Worm (Caenorhabditis elegans) whole organism, L4 larva: Measurements from ENCODE around the gene Y14H12B.1.

ENCODE experiments used
- D1046.2 ChIP-seq: fragments of 200-800 bp; sonication (Bioruptor generic); IDR thresholded peaks from 2 replicates; pipeline ENCODE4 v1.3.6; 2022; ENCODE audit warnings: missing genetic modification characterization, missing compliant biosample characterization
- F10B5.3 ChIP-seq: sonication (generic microtip); optimal IDR thresholded peaks from 2 replicates; lab custom pipeline; 2016; ENCODE audit warnings: mild to moderate bottlenecking, missing genetic modification characterization, missing compliant biosample characterization
- F37D6.2 ChIP-seq: sonication (generic microtip); optimal IDR thresholded peaks from 2 replicates; lab custom pipeline; 2016; ENCODE audit warnings: mild to moderate bottlenecking, missing genetic modification characterization, missing compliant biosample characterization
- T26A8.4 ChIP-seq: fragments of 200-800 bp; sonication (Bioruptor generic); IDR thresholded peaks from 2 replicates; pipeline ENCODE4 v1.3.6; 2022; ENCODE audit warnings: missing genetic modification characterization, missing compliant biosample characterization
- Y105C5A.15 ChIP-seq: fragments of 200-800 bp; sonication (Bioruptor generic); IDR thresholded peaks from 2 replicates; pipeline ENCODE4 v1.3.6; 2022; ENCODE audit warnings: missing genetic modification characterization, missing compliant biosample characterization
- Y5F2A.4 ChIP-seq: fragments of 200-800 bp; sonication (Bioruptor generic); optimal IDR thresholded peaks from 2 replicates; lab custom pipeline; 2018; ENCODE audit warnings: mild to moderate bottlenecking, missing genetic modification characterization, missing compliant biosample characterization
- aha-1 ChIP-seq: fragments of 150-350 bp; peaks from one replicate; lab custom pipeline; 2014; ENCODE audit warnings: missing biosample characterization, missing genetic modification characterization
- ceh-28 ChIP-seq: fragments of 150-350 bp; optimal IDR thresholded peaks from 2 replicates; lab custom pipeline; 2014; ENCODE audit warnings: missing biosample characterization, missing genetic modification reagents, missing genetic modification characterization
- ceh-32 ChIP-seq: sonication (generic microtip); optimal IDR thresholded peaks from 2 replicates; lab custom pipeline; 2016; ENCODE audit warnings: mild to moderate bottlenecking, missing genetic modification characterization, missing compliant biosample characterization; ENCODE audit not compliant: poor library complexity
- ceh-44 ChIP-seq: fragments of 200-800 bp; sonication (Bioruptor generic); IDR thresholded peaks from 2 replicates; pipeline ENCODE4 v1.3.6; 2022; ENCODE audit warnings: missing genetic modification reagents, missing genetic modification characterization, missing compliant biosample characterization
- ceh-82 ChIP-seq: sonication (generic microtip); optimal IDR thresholded peaks from 2 replicates; lab custom pipeline; 2017; ENCODE audit warnings: missing biosample characterization, missing genetic modification characterization
- ctbp-1 ChIP-seq: fragments of 200-800 bp; sonication (Bioruptor generic); IDR thresholded peaks from 2 replicates; pipeline ENCODE4 v1.3.6; 2022; ENCODE audit warnings: missing genetic modification reagents, missing genetic modification characterization, missing compliant biosample characterization
- daf-19 ChIP-seq: fragments of 200-800 bp; sonication (Bioruptor generic); conservative IDR thresholded peaks from 2 replicates; pipeline ENCODE4 v1.3.6; 2022; ENCODE audit warnings: missing genetic modification characterization, missing compliant biosample characterization
- dmd-6 ChIP-seq: fragments of 200-800 bp; sonication (Bioruptor generic); IDR thresholded peaks from 2 replicates; pipeline ENCODE4 v1.3.6; 2022; ENCODE audit warnings: missing genetic modification reagents, missing genetic modification characterization, missing compliant biosample characterization
- dmd-9 ChIP-seq: fragments of 200-800 bp; sonication (Bioruptor generic); IDR thresholded peaks from 2 replicates; pipeline ENCODE4 v1.3.6; 2022; ENCODE audit warnings: missing genetic modification reagents, missing genetic modification characterization, missing compliant biosample characterization
- egl-27 ChIP-seq: sonication (generic microtip); optimal IDR thresholded peaks from 3 replicates; lab custom pipeline; 2017; ENCODE audit warnings: missing biosample characterization, missing genetic modification reagents, missing genetic modification characterization
- egl-43 ChIP-seq: fragments of 200-800 bp; sonication (Bioruptor generic); IDR thresholded peaks from 2 replicates; pipeline ENCODE4 v1.3.6; 2022; ENCODE audit warnings: missing genetic modification reagents, missing genetic modification characterization, missing compliant biosample characterization
- hif-1 ChIP-seq, 2 experiments: sonication (generic microtip); optimal IDR thresholded peaks; 2 replicates each; lab custom pipeline; 2016 to 2017; ENCODE audit warnings: missing compliant biosample characterization in 2 of 2, missing genetic modification characterization in 2 of 2, missing genetic modification reagents in 2 of 2, missing genotype in 2 of 2, mild to moderate bottlenecking in 1 of 2
- hmg-1.1 ChIP-seq: fragments of 200-800 bp; sonication (Bioruptor generic); IDR thresholded peaks from 2 replicates; pipeline ENCODE4 v1.3.6; 2022; ENCODE audit warnings: missing genetic modification reagents, missing genetic modification characterization, missing compliant biosample characterization
- jun-1 ChIP-seq: fragments of 150-350 bp; optimal IDR thresholded peaks from 2 replicates; lab custom pipeline; 2014; ENCODE audit warnings: missing biosample characterization, missing genetic modification reagents, missing genetic modification characterization
- lim-7 ChIP-seq: fragments of 200-800 bp; sonication (Bioruptor generic); IDR thresholded peaks from 2 replicates; pipeline ENCODE4 v1.3.6; 2022; ENCODE audit warnings: missing genetic modification characterization, missing compliant biosample characterization
- lin-13 ChIP-seq: fragments of 150-350 bp; optimal IDR thresholded peaks from 2 replicates; lab custom pipeline; 2014; ENCODE audit warnings: missing biosample characterization, missing genetic modification reagents, missing genetic modification characterization
- lin-29 ChIP-seq: fragments of 200-800 bp; sonication (Bioruptor generic); IDR thresholded peaks from 2 replicates; pipeline ENCODE4 v1.3.6; 2022; ENCODE audit warnings: missing genetic modification reagents, missing genetic modification characterization, missing compliant biosample characterization
- lin-39 ChIP-seq: fragments of 150-350 bp; optimal IDR thresholded peaks from 2 replicates; lab custom pipeline; 2014; ENCODE audit warnings: missing biosample characterization, missing genetic modification reagents, missing genetic modification characterization
- lsy-2 ChIP-seq, 2 experiments: fragments of 150-350 bp in 1 of 2; sonication (generic microtip) in 1 of 2; optimal IDR thresholded peaks; 2 replicates each; lab custom pipeline; 2014 to 2017; ENCODE audit warnings: missing biosample characterization in 2 of 2, missing genetic modification characterization in 2 of 2
- madf-9 ChIP-seq: fragments of 200-800 bp; sonication (Bioruptor generic); conservative IDR thresholded peaks from 2 replicates; pipeline ENCODE4 v1.3.6; 2022; ENCODE audit warnings: missing genetic modification reagents, missing genetic modification characterization, missing compliant biosample characterization
- mdl-1 ChIP-seq, 2 experiments: fragments of 150-350 bp in 1 of 2; sonication (generic microtip) in 1 of 2; optimal IDR thresholded peaks; 2 replicates each; lab custom pipeline; 2014 to 2017; ENCODE audit warnings: missing biosample characterization in 2 of 2, missing genetic modification characterization in 2 of 2
- mep-1 ChIP-seq: fragments of 150-350 bp; sonication (generic microtip); optimal IDR thresholded peaks from 3 replicates; lab custom pipeline; 2014; ENCODE audit warnings: missing biosample characterization, missing genetic modification characterization
- mes-2 ChIP-seq: sonication (generic microtip); optimal IDR thresholded peaks from 2 replicates; lab custom pipeline; 2016; ENCODE audit warnings: missing genotype, mild to moderate bottlenecking, missing genetic modification characterization, missing compliant biosample characterization; ENCODE audit not compliant: poor library complexity, severe bottlenecking
- mxl-2 ChIP-seq: fragments of 200-800 bp; sonication (Bioruptor generic); conservative IDR thresholded peaks from 2 replicates; pipeline ENCODE4 v1.3.6; 2022; ENCODE audit warnings: missing genetic modification reagents, missing genetic modification characterization, missing compliant biosample characterization
- mxl-3 ChIP-seq: fragments of 200-800 bp; sonication (Bioruptor generic); optimal IDR thresholded peaks from 2 replicates; lab custom pipeline; 2018; ENCODE audit warnings: mild to moderate bottlenecking, missing genetic modification characterization, missing compliant biosample characterization
- nhr-77 ChIP-seq: fragments of 150-350 bp; optimal IDR thresholded peaks from 2 replicates; lab custom pipeline; 2014; ENCODE audit warnings: missing biosample characterization, missing genetic modification characterization
- php-3 ChIP-seq: fragments of 200-800 bp; sonication (Bioruptor generic); IDR thresholded peaks from 2 replicates; pipeline ENCODE4 v1.3.6; 2022; ENCODE audit warnings: missing genetic modification reagents, missing genetic modification characterization, missing compliant biosample characterization
- pqm-1 ChIP-seq: sonication (generic microtip); optimal IDR thresholded peaks from 2 replicates; lab custom pipeline; 2017; ENCODE audit warnings: missing biosample characterization, missing genetic modification characterization
- saeg-2 ChIP-seq: fragments of 200-800 bp; sonication (Bioruptor generic); IDR thresholded peaks from 2 replicates; pipeline ENCODE4 v1.3.6; 2022; ENCODE audit warnings: missing genetic modification reagents, missing genetic modification characterization, missing compliant biosample characterization
- set-16 ChIP-seq: fragments of 200-800 bp; sonication (Bioruptor generic); IDR thresholded peaks from 2 replicates; pipeline ENCODE4 v1.3.6; 2022; ENCODE audit warnings: missing genetic modification reagents, missing genetic modification characterization, missing compliant biosample characterization
- zip-11 ChIP-seq: fragments of 200-800 bp; sonication (Bioruptor generic); IDR thresholded peaks from 2 replicates; pipeline ENCODE4 v1.3.6; 2022; ENCODE audit warnings: missing genetic modification characterization, missing compliant biosample characterization
- ztf-7 ChIP-seq: fragments of 150-350 bp; optimal IDR thresholded peaks from 2 replicates; lab custom pipeline; 2014; ENCODE audit warnings: missing biosample characterization, missing genetic modification characterization

Y14H12B.1 gene

ce11 chrII:3958673-3959299, 24.5 kb downstream of the Y14H12B.1 start (continued):
- TF ChIP-seq ctbp-1 (peak; percentile 66; the same call in 1 of the 2 replicates), egl-27 (tag; lab: Kevin White, UChicago) (no peak), ceh-28 (no peak), lin-29 (GFP tag; lab: Robert Waterston, UW) (0 out of 2 replicates have a peak, but pooled peaks have one; percentile 29), php-3 (GFP tag; lab: Robert Waterston, UW) (peak; percentile 69), mdl-1 (tag; optimal IDR thresholded peaks at IDR 0.05; lab: Kevin White, UChicago) (peak; percentile 66 to 97), dmd-9 (GFP tag; lab: Robert Waterston, UW) (no peak), lin-39 (tag; lab: Kevin White, UChicago) (no peak), lim-7 (GFP tag; lab: Robert Waterston, UW) (no peak), madf-9 (GFP tag; lab: Robert Waterston, UW) (peak; percentile 22; the same call in 1 of the 2 replicates), mes-2 (tag; lab: Kevin White, UChicago) (peak; percentile 70), nhr-77 (tag; lab: Kevin White, UChicago) (peak; percentile 38), Y5F2A.4 (GFP tag; lab: Kevin White, UChicago) (no peak), mxl-3 (GFP tag; lab: Kevin White, UChicago) (peak; percentile 59), lin-13 (GFP tag; lab: Kevin White, UChicago) (peak; percentile 54), T26A8.4 (GFP tag; lab: Robert Waterston, UW) (peak; percentile 19; the same call in 1 of the 2 replicates), pqm-1 (tag; lab: Kevin White, UChicago) (peak; percentile 78), dmd-6 (peak; percentile 90), mep-1 (tag; lab: Kevin White, UChicago) (peak; percentile 78), egl-43 (GFP tag; lab: Robert Waterston, UW) (peak; percentile 35; the same call in 1 of the 2 replicates), lsy-2 (tag; optimal IDR thresholded peaks at IDR 0.05; lab: Kevin White, UChicago) (peak; percentile 56 to 81), ztf-7 (tag; lab: Kevin White, UChicago) (peak; percentile 6), aha-1 (tag; lab: Kevin White, UChicago) (peak; percentile 94), ceh-44 (GFP tag; lab: Robert Waterston, UW) (no peak), jun-1 (tag; lab: Kevin White, UChicago) (peak; percentile 14), D1046.2 (GFP tag; lab: Robert Waterston, UW) (0 out of 2 replicates have a peak, but pooled peaks have one; percentile 17), saeg-2 (GFP tag; lab: Robert Waterston, UW) (0 out of 2 replicates have a peak, but pooled peaks have one; percentile 46), hmg-1.1 (peak; percentile 69), set-16 (GFP tag; lab: Robert Waterston, UW) (peak; percentile 35; the same call in 1 of the 2 replicates), F37D6.2 (tag; lab: Kevin White, UChicago) (peak; percentile 37), hif-1 (tag; optimal IDR thresholded peaks at IDR 0.05; lab: Kevin White, UChicago) (peak in 1 of 2 experiments; percentile 46)

DNA sequence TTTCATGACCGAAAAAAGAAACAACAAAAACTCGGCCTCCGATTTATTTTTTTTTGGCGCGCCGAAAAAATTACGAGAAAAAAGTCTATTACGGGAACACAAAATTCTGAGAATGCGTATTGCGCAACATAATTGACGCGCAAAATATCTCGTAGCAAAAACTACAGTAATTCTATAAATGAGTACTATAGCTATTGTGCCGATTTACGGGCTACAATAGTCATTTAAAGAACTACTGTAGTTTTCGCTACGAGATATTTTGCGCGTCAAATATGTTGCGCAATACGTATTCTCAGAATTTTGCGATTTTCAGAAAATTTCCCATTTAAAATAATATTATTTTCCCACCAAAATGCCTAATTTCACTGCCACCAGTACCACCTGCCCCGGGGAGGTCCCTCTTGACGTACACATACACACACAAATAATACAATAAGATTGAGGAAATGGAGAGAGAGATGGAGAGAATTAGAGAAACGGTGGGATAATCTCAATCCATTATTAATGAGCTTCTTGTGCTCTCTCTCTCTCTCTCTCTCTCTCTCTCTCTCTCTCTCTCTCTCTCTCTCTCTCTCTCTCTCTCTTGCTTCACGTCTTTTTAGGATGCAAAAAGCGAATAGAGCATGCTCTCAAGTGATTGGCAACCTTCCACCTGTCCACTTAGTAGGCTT, 25.3 kb downstream of the Y14H12B.1 start:
- no peak for TF ChIP-seq Y105C5A.15 (GFP tag; lab: Robert Waterston, UW)
- TF ChIP-seq F10B5.3, result no peak
- no peak for TF ChIP-seq lsy-2 (tag; optimal IDR thresholded peaks at IDR 0.05; lab: Kevin White, UChicago)
- no peak for TF ChIP-seq ctbp-1
- TF ChIP-seq set-16 (GFP tag; lab: Robert Waterston, UW), result peak; percentile 37; the same call in 1 of the 2 replicates
- TF ChIP-seq mxl-2 (GFP tag; lab: Robert Waterston, UW), result no peak
- TF ChIP-seq ceh-82 (tag; lab: Kevin White, UChicago), result no peak
- TF ChIP-seq zip-11 (GFP tag; lab: Robert Waterston, UW), result no peak
- peak; percentile 76 for TF ChIP-seq aha-1 (tag; lab: Kevin White, UChicago)
- no peak for TF ChIP-seq ceh-32 (tag; lab: Kevin White, UChicago)
- no peak for TF ChIP-seq daf-19
